Fruit fly (Drosophila melanogaster) whole organism, pupa: ENCODE results near the gene RNaseX25.

Experiments used
- CG10348 ChIP-seq: fragments of 200-800 bp; sonication (Bioruptor generic); IDR thresholded peaks from 2 replicates; pipeline ENCODE4 v1.3.6; 2022; ENCODE audit warnings: missing biosample characterization, missing genetic modification characterization
- CG12605 ChIP-seq: fragments of 200-800 bp; sonication (Bioruptor generic); IDR thresholded peaks from 2 replicates; pipeline ENCODE4 v1.3.6; 2022; ENCODE audit warnings: missing biosample characterization, missing genetic modification characterization
- CG13204 ChIP-seq: fragments of 200-800 bp; sonication (Bioruptor generic); optimal IDR thresholded peaks from 2 replicates; lab custom pipeline; 2018; ENCODE audit warnings: missing biosample characterization, mild to moderate bottlenecking, missing genetic modification characterization, moderate library complexity
- CG14655 ChIP-seq: fragments of 200-800 bp; sonication (Bioruptor generic); optimal IDR thresholded peaks from 3 replicates; lab custom pipeline; 2017; ENCODE audit warnings: mild to moderate bottlenecking, missing biosample characterization, missing genetic modification reagents, missing genetic modification characterization
- CG15710 ChIP-seq: fragments of 200-800 bp; sonication (Bioruptor generic); optimal IDR thresholded peaks from 2 replicates; lab custom pipeline; 2018; ENCODE audit warnings: missing biosample characterization, mild to moderate bottlenecking, missing genetic modification characterization, moderate library complexity
- CG17806 ChIP-seq: fragments of 200-800 bp; sonication (Bioruptor generic); optimal IDR thresholded peaks from 2 replicates; lab custom pipeline; 2018; ENCODE audit warnings: missing biosample characterization, mild to moderate bottlenecking, missing genetic modification characterization, moderate library complexity
- CG32121 ChIP-seq: fragments of 200-800 bp; sonication (Bioruptor generic); IDR thresholded peaks from 2 replicates; pipeline ENCODE4 v1.3.6; 2022; ENCODE audit warnings: missing biosample characterization, missing genetic modification characterization
- CG34367 ChIP-seq: fragments of 200-800 bp; sonication (Bioruptor generic); optimal IDR thresholded peaks from 2 replicates; lab custom pipeline; 2018; ENCODE audit warnings: missing biosample characterization, mild to moderate bottlenecking, missing genetic modification characterization
- CG4496 ChIP-seq: fragments of 200-800 bp; sonication (Bioruptor generic); IDR thresholded peaks from 3 replicates; pipeline ENCODE4 v1.3.6; 2022; ENCODE audit warnings: missing biosample characterization, missing genetic modification characterization
- CG8159 ChIP-seq: fragments of 200-800 bp; sonication (Bioruptor generic); optimal IDR thresholded peaks from 3 replicates; lab custom pipeline; 2018; ENCODE audit warnings: missing biosample characterization, mild to moderate bottlenecking, missing genetic modification characterization, moderate library complexity
- CG8301 ChIP-seq: fragments of 200-800 bp; sonication (Bioruptor generic); optimal IDR thresholded peaks from 2 replicates; lab custom pipeline; 2018; ENCODE audit warnings: missing biosample characterization, mild to moderate bottlenecking, missing genetic modification characterization
- CG9948 ChIP-seq: fragments of 200-800 bp; sonication (Bioruptor generic); optimal IDR thresholded peaks from 2 replicates; lab custom pipeline; 2018; ENCODE audit warnings: missing biosample characterization, mild to moderate bottlenecking, missing genetic modification characterization, moderate library complexity
- D1 ChIP-seq: fragments of 200-800 bp; sonication (Bioruptor generic); optimal IDR thresholded peaks from 2 replicates; lab custom pipeline; 2018; ENCODE audit warnings: missing biosample characterization, mild to moderate bottlenecking, missing genetic modification characterization, moderate library complexity
- EcR ChIP-seq: fragments of 200-800 bp; sonication (Bioruptor generic); optimal IDR thresholded peaks from 3 replicates; lab custom pipeline; 2019; ENCODE audit warnings: missing biosample characterization, missing genetic modification characterization, mild to moderate bottlenecking, moderate library complexity, missing genetic modification reagents
- Ets98B ChIP-seq: fragments of 200-800 bp; sonication (Bioruptor generic); IDR thresholded peaks from 2 replicates; pipeline ENCODE4 v1.3.6; 2022; ENCODE audit warnings: missing biosample characterization, missing genetic modification characterization
- Pif1A ChIP-seq: fragments of 200-800 bp; sonication (Bioruptor generic); optimal IDR thresholded peaks from 3 replicates; lab custom pipeline; 2016; ENCODE audit warnings: missing biosample characterization, missing genetic modification characterization
- Pif1B ChIP-seq: fragments of 200-800 bp; sonication (Bioruptor generic); optimal IDR thresholded peaks from 3 replicates; lab custom pipeline; 2016; ENCODE audit warnings: missing biosample characterization, missing genetic modification characterization
- Snoo ChIP-seq: fragments of 200-800 bp; sonication (Bioruptor generic); optimal IDR thresholded peaks from 3 replicates; lab custom pipeline; 2017; ENCODE audit warnings: missing biosample characterization, mild to moderate bottlenecking, missing genetic modification characterization, inconsistent platforms
- fd96Ca ChIP-seq: fragments of 200-800 bp; sonication (Bioruptor generic); IDR thresholded peaks from 3 replicates; pipeline ENCODE4 v1.3.6; 2022; ENCODE audit warnings: missing biosample characterization, missing genetic modification characterization
- gl ChIP-seq: fragments of 200-800 bp; sonication (Bioruptor generic); optimal IDR thresholded peaks from 2 replicates; lab custom pipeline; 2018; ENCODE audit warnings: missing biosample characterization, mild to moderate bottlenecking, missing genetic modification characterization
- rn ChIP-seq: fragments of 200-800 bp; sonication (Bioruptor generic); IDR thresholded peaks from 2 replicates; pipeline ENCODE4 v1.3.6; 2022; ENCODE audit warnings: missing biosample characterization, missing genetic modification characterization

Gene RNaseX25

dm6 chr3L:7970442-7970841, at the start of gene RNaseX25:
TSS of gene RNaseX25 (plus strand) at chr3L:7970588.
- TF ChIP-seq CG34367 (tag; lab: Kevin White, UChicago) = no peak
- no peak for TF ChIP-seq CG12605
- no peak for TF ChIP-seq CG17806
- no peak for TF ChIP-seq Ets98B (GFP tag; lab: Robert Waterston, UW)
- TF ChIP-seq CG32121 (GFP tag; lab: Robert Waterston, UW) = no peak
- TF ChIP-seq fd96Ca (GFP tag; lab: Robert Waterston, UW) = no peak

dm6 chr3L:7934200-7934599, 36.2 kb upstream of the RNaseX25 start:
- TF ChIP-seq Ets98B (GFP tag; lab: Robert Waterston, UW) (no peak), CG8159 (tag; lab: Kevin White, UChicago) (no peak), Pif1A (no peak), rn (GFP tag; lab: Robert Waterston, UW) (no peak), D1 (tag; lab: Kevin White, UChicago) (no peak), CG32121 (GFP tag; lab: Robert Waterston, UW) (no peak), CG17806 (no peak), EcR (no peak), fd96Ca (GFP tag; lab: Robert Waterston, UW) (no peak), CG12605 (no peak), CG10348 (GFP tag; lab: Robert Waterston, UW) (no peak), CG14655 (no peak)
- TF ChIP-seq, all 21 proteins: peak for 0

- TF ChIP-seq rn (GFP tag; lab: Robert Waterston, UW) (no peak), EcR (peak; percentile 45)
Observed at dm6 chr3L:7934857-7935256, 35.5 kb upstream of the RNaseX25 start.

- TF ChIP-seq EcR (peak; percentile 30), CG34367 (tag; lab: Kevin White, UChicago) (no peak)
Observed at dm6 chr3L:7935409-7935932, 34.9 kb upstream of the RNaseX25 start.

dm6 chr3L:7935933-7936494, 34.4 kb upstream of the RNaseX25 start, which contains the start of the genes syd and Srp9:
TSS of gene syd (minus strand) at chr3L:7936120.
TSS of gene Srp9 (plus strand) at chr3L:7936373.
- TF ChIP-seq fd96Ca (GFP tag; lab: Robert Waterston, UW) (no peak), CG13204 (GFP tag; lab: Kevin White, UChicago) (no peak), Pif1A (no peak), CG10348 (GFP tag; lab: Robert Waterston, UW) (no peak), CG4496 (GFP tag; lab: Robert Waterston, UW) (no peak), CG14655 (no peak), Snoo (tag; lab: Kevin White, UChicago) (no peak), CG8159 (tag; lab: Kevin White, UChicago) (no peak), CG15710 (tag; lab: Kevin White, UChicago) (no peak), CG32121 (GFP tag; lab: Robert Waterston, UW) (no peak), CG17806 (no peak), CG9948 (tag; lab: Kevin White, UChicago) (no peak)

- TF ChIP-seq D1 (tag; lab: Kevin White, UChicago) (no peak), Snoo (tag; lab: Kevin White, UChicago) (no peak), EcR (no peak), CG9948 (tag; lab: Kevin White, UChicago) (no peak), gl (tag; lab: Kevin White, UChicago) (no peak), Pif1B (no peak), CG8159 (tag; lab: Kevin White, UChicago) (no peak), CG12605 (no peak), CG4496 (GFP tag; lab: Robert Waterston, UW) (no peak), CG15710 (tag; lab: Kevin White, UChicago) (no peak), CG14655 (no peak), Pif1A (no peak), fd96Ca (GFP tag; lab: Robert Waterston, UW) (no peak), CG32121 (GFP tag; lab: Robert Waterston, UW) (no peak), Ets98B (GFP tag; lab: Robert Waterston, UW) (no peak), CG10348 (GFP tag; lab: Robert Waterston, UW) (no peak), CG8301 (tag; lab: Kevin White, UChicago) (no peak), CG17806 (no peak)
Observed at dm6 chr3L:7938638-7939037, 31.8 kb upstream of the RNaseX25 start.

- TF ChIP-seq CG8159 (tag; lab: Kevin White, UChicago) (no peak), Pif1A (no peak), CG14655 (no peak), CG13204 (GFP tag; lab: Kevin White, UChicago) (no peak), CG4496 (GFP tag; lab: Robert Waterston, UW) (no peak), CG12605 (no peak), CG32121 (GFP tag; lab: Robert Waterston, UW) (no peak), D1 (tag; lab: Kevin White, UChicago) (no peak), rn (GFP tag; lab: Robert Waterston, UW) (no peak), CG10348 (GFP tag; lab: Robert Waterston, UW) (no peak), CG9948 (tag; lab: Kevin White, UChicago) (no peak), Pif1B (no peak)
Observed at dm6 chr3L:7940558-7941238, 29.7 kb upstream of the RNaseX25 start.
